Fruit fly (Drosophila melanogaster): Measurements from ENCODE around the gene mahe.
A peak's percentile ranks its signal among the peaks of the same experiment; 100 is the strongest.

DNA sequence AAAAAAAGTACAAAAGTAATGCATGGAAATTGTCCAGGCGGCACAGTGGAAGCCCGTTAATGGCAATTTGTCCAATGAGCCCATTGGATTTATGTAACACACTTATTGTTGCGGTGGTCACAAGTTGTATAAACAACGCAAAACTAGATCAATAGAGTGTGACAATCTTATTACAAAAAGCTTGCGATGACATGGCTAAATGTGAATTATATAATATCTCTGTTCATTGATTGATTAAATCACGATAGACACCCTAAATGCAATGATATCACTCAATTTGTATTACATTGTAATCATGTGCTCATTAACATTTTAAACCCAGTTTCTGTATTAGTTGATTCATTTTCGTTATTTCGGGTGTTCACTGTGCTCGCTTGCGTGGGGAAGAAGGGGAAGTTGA lies 46.8 kb upstream of the mahe start:
- TF ChIP-seq EcR (GFP tag; optimal IDR thresholded peaks at IDR 0.05) (no peak), CG14655 (GFP tag; optimal IDR thresholded peaks at IDR 0.05) (peak; percentile 62), fd96Ca (GFP tag; IDR thresholded peaks at IDR 0.05) (no peak), CG8159 (tag; optimal IDR thresholded peaks at IDR 0.05) (peak; percentile 40), CG34367 (tag; optimal IDR thresholded peaks at IDR 0.05) (peak; percentile 30), CG8301 (tag; optimal IDR thresholded peaks at IDR 0.05) (peak; percentile 61)
